Worm (Caenorhabditis elegans) whole organism, dauer: ENCODE results near the gene rpl-5.

ENCODE experiments used
- unc-62 ChIP-seq: sonication (generic microtip); optimal IDR thresholded peaks from 2 replicates; lab custom pipeline; 2017; ENCODE audit warnings: missing biosample characterization, missing genetic modification reagents, missing genetic modification characterization

Gene rpl-5

ce11 chrII:8590684-8591083 lies 21.0 kb downstream of the rpl-5 start, which contains the start of gene aptf-4:
Gene aptf-4, plus strand, starts transcription at chrII:8590984.
- TF ChIP-seq unc-62 (GFP tag; lab: Kevin White, UChicago) = no peak

ce11 chrII:8593840-8594625 lies 24.3 kb downstream of the rpl-5 start, which contains the start of gene aptf-3:
Gene aptf-3, plus strand, starts transcription at chrII:8594190.
- no peak for TF ChIP-seq unc-62 (GFP tag; lab: Kevin White, UChicago)

- no peak for TF ChIP-seq unc-62 (GFP tag; lab: Kevin White, UChicago)
Observed at ce11 chrII:8599214-8599613, 29.5 kb downstream of the rpl-5 start, which contains the start of gene F28C6.5. Gene F28C6.5, plus strand, starts transcription at chrII:8599514.

ce11 chrII:8600165-8600564 lies 30.4 kb downstream of the rpl-5 start, which contains the start of gene pigg-1:
Gene pigg-1, minus strand, starts transcription at chrII:8600265.
- TF ChIP-seq unc-62 (GFP tag; lab: Kevin White, UChicago) = no peak

ce11 chrII:8602337-8602944 lies 32.7 kb downstream of the rpl-5 start, which contains the start of the genes cpf-1 and rpl-26:
Gene cpf-1, minus strand, starts transcription at chrII:8602440.
Gene rpl-26, plus strand, starts transcription at chrII:8602785.
- TF ChIP-seq unc-62 (GFP tag; lab: Kevin White, UChicago) = no peak

ce11 chrII:8603567-8604359 lies 34.0 kb downstream of the rpl-5 start, which contains the start of gene suf-1:
Gene suf-1, plus strand, starts transcription at chrII:8603846.
- TF ChIP-seq unc-62 (GFP tag; lab: Kevin White, UChicago) = no peak

- TF ChIP-seq unc-62 (GFP tag; lab: Kevin White, UChicago) = no peak
Observed at ce11 chrII:8606549-8606948, 36.8 kb downstream of the rpl-5 start, which contains the start of gene F28C6.8. Gene F28C6.8, plus strand, starts transcription at chrII:8606849.

ce11 chrII:8607662-8608061 lies 37.9 kb downstream of the rpl-5 start, which contains the start of gene F28C6.10:
Gene F28C6.10, plus strand, starts transcription at chrII:8607962.
- no peak for TF ChIP-seq unc-62 (GFP tag; lab: Kevin White, UChicago)

- TF ChIP-seq unc-62 (GFP tag; lab: Kevin White, UChicago) = no peak
Observed at ce11 chrII:8610085-8610484, 40.4 kb downstream of the rpl-5 start, which contains the start of gene F28C6.9. Gene F28C6.9, minus strand, starts transcription at chrII:8610185.

ce11 chrII:8610585-8610984 lies 40.9 kb downstream of the rpl-5 start:
- no peak for TF ChIP-seq unc-62 (GFP tag; lab: Kevin White, UChicago)

- TF ChIP-seq unc-62 (GFP tag; lab: Kevin White, UChicago) = no peak
Observed at ce11 chrII:8611330-8611729, 41.6 kb downstream of the rpl-5 start.

- no peak for TF ChIP-seq unc-62 (GFP tag; lab: Kevin White, UChicago)
Observed at ce11 chrII:8612470-8612869, 42.7 kb downstream of the rpl-5 start, which contains the start of gene T22C8.1. Gene T22C8.1, plus strand, starts transcription at chrII:8612770.

ce11 chrII:8616155-8616554 lies 46.4 kb downstream of the rpl-5 start:
- no peak for TF ChIP-seq unc-62 (GFP tag; lab: Kevin White, UChicago)

ce11 chrII:8617516-8617915 lies 47.8 kb downstream of the rpl-5 start, which contains the start of gene chhy-1:
Gene chhy-1, minus strand, starts transcription at chrII:8617616.
- TF ChIP-seq unc-62 (GFP tag; lab: Kevin White, UChicago) = no peak
